Fruit fly (Drosophila melanogaster) whole organism, embryonic: Measurements from ENCODE around the gene CG4653.

Source experiments
- Antp ChIP-seq: fragments of 200-800 bp; sonication (Bioruptor generic); optimal IDR thresholded peaks from 3 replicates; lab custom pipeline; 2016; ENCODE audit warnings: missing biosample characterization, missing genetic modification characterization
- B-H1 ChIP-seq: fragments of 200-800 bp; sonication (Bioruptor generic); IDR thresholded peaks from 3 replicates; pipeline ENCODE4 v1.3.6; 2022; ENCODE audit warnings: missing biosample characterization, missing genetic modification characterization
- CG10979 ChIP-seq: fragments of 200-800 bp; sonication (Bioruptor generic); optimal IDR thresholded peaks from 2 replicates; lab custom pipeline; 2018; ENCODE audit warnings: missing biosample characterization, mild to moderate bottlenecking, missing genetic modification characterization, moderate library complexity
- CG13775 ChIP-seq: fragments of 200-800 bp; sonication (Bioruptor generic); optimal IDR thresholded peaks from 3 replicates; lab custom pipeline; 2017; ENCODE audit warnings: missing biosample characterization, mild to moderate bottlenecking, missing genetic modification characterization
- CG15011 ChIP-seq: fragments of 200-800 bp; sonication (Bioruptor generic); optimal IDR thresholded peaks from 3 replicates; lab custom pipeline; 2018; ENCODE audit warnings: missing biosample characterization, mild to moderate bottlenecking, missing genetic modification characterization
- CG16779 ChIP-seq: fragments of 200-800 bp; sonication (Bioruptor generic); IDR thresholded peaks from 2 replicates; pipeline ENCODE4 v1.3.6; 2022; ENCODE audit warnings: missing biosample characterization, missing genetic modification characterization
- CG16863 ChIP-seq: fragments of 200-800 bp; sonication (Bioruptor generic); optimal IDR thresholded peaks from 3 replicates; lab custom pipeline; 2016; ENCODE audit warnings: missing biosample characterization, missing genetic modification characterization
- CG17359 ChIP-seq: fragments of 200-800 bp; sonication (Bioruptor generic); optimal IDR thresholded peaks from 3 replicates; lab custom pipeline; 2018; ENCODE audit warnings: missing biosample characterization, mild to moderate bottlenecking, missing genetic modification characterization, moderate library complexity
- CG18476 ChIP-seq: fragments of 200-800 bp; sonication (Bioruptor generic); optimal IDR thresholded peaks from 2 replicates; lab custom pipeline; 2016; ENCODE audit warnings: missing biosample characterization, mild to moderate bottlenecking, missing genetic modification characterization
- CG18619 ChIP-seq: fragments of 200-800 bp; sonication (Bioruptor generic); optimal IDR thresholded peaks from 3 replicates; lab custom pipeline; 2017; ENCODE audit warnings: missing biosample characterization, mild to moderate bottlenecking, missing genetic modification characterization
- CG2875 ChIP-seq: fragments of 200-800 bp; sonication (Bioruptor generic); optimal IDR thresholded peaks from 2 replicates; lab custom pipeline; 2017; ENCODE audit warnings: missing biosample characterization, mild to moderate bottlenecking, missing genetic modification characterization, missing genetic modification reagents
- CG32532 ChIP-seq: fragments of 200-800 bp; sonication (Bioruptor generic); IDR thresholded peaks from 2 replicates; pipeline ENCODE4 v1.3.6; 2022; ENCODE audit warnings: missing biosample characterization, missing genetic modification characterization
- CG32767 ChIP-seq: fragments of 200-800 bp; sonication (Bioruptor generic); IDR thresholded peaks from 2 replicates; pipeline ENCODE4 v1.3.6; 2022; ENCODE audit warnings: missing biosample characterization, missing genetic modification characterization
- CG3847 ChIP-seq: fragments of 200-800 bp; sonication (Bioruptor generic); IDR thresholded peaks from 2 replicates; pipeline ENCODE4 v1.3.6; 2022; ENCODE audit warnings: missing biosample characterization, missing genetic modification characterization
- CG42726 ChIP-seq: fragments of 200-800 bp; sonication (Bioruptor generic); IDR thresholded peaks from 2 replicates; pipeline ENCODE4 v1.3.6; 2022; ENCODE audit warnings: missing biosample characterization, missing genetic modification characterization; ENCODE audit not compliant: partially characterized antibody
- CG4707 ChIP-seq: fragments of 200-800 bp; sonication (Bioruptor generic); optimal IDR thresholded peaks from 2 replicates; lab custom pipeline; 2018; ENCODE audit warnings: missing biosample characterization, mild to moderate bottlenecking, missing genetic modification characterization, moderate library complexity
- CG4820 ChIP-seq: fragments of 200-800 bp; sonication (Bioruptor generic); optimal IDR thresholded peaks from 3 replicates; lab custom pipeline; 2016; ENCODE audit warnings: missing biosample characterization, missing genetic modification characterization
- CG6272 ChIP-seq: fragments of 200-800 bp; sonication (Bioruptor generic); IDR thresholded peaks from 2 replicates; pipeline ENCODE4 v1.3.6; 2022; ENCODE audit warnings: missing biosample characterization, missing genetic modification characterization
- CG6654 ChIP-seq: fragments of 200-800 bp; sonication (Bioruptor generic); optimal IDR thresholded peaks from 2 replicates; lab custom pipeline; 2017; ENCODE audit warnings: missing biosample characterization, mild to moderate bottlenecking, missing genetic modification characterization
- CG6854 ChIP-seq: fragments of 200-800 bp; sonication (Bioruptor generic); optimal IDR thresholded peaks from 3 replicates; lab custom pipeline; 2017; ENCODE audit warnings: missing biosample characterization, mild to moderate bottlenecking, missing genetic modification characterization
- CG7271 ChIP-seq: fragments of 200-800 bp; sonication (Bioruptor generic); optimal IDR thresholded peaks from 2 replicates; lab custom pipeline; 2018; ENCODE audit warnings: missing biosample characterization, mild to moderate bottlenecking, missing genetic modification characterization, moderate library complexity
- CG7963 ChIP-seq: fragments of 200-800 bp; sonication (Bioruptor generic); IDR thresholded peaks from 3 replicates; pipeline ENCODE4 v1.3.6; 2022; ENCODE audit warnings: missing biosample characterization, missing genetic modification characterization; ENCODE audit not compliant: partially characterized antibody
- CG8944 ChIP-seq: fragments of 200-800 bp; sonication (Bioruptor generic); optimal IDR thresholded peaks from 3 replicates; lab custom pipeline; 2016; ENCODE audit warnings: missing biosample characterization, missing genetic modification characterization
- CG9797 ChIP-seq: fragments of 200-800 bp; sonication (Bioruptor generic); optimal IDR thresholded peaks from 3 replicates; lab custom pipeline; 2018; ENCODE audit warnings: missing biosample characterization, mild to moderate bottlenecking, missing genetic modification characterization
- Hr78 ChIP-seq, 2 experiments: fragments of 200-800 bp in 1 of 2; fragments of >200 bp in 1 of 2; sonication (Bioruptor generic) in 1 of 2; optimal IDR thresholded peaks; 2 replicates each; lab custom pipeline; 2017 to 2019; ENCODE audit warnings: missing biosample characterization in 2 of 2, missing genetic modification characterization in 2 of 2, mild to moderate bottlenecking in 1 of 2, moderate library complexity in 1 of 2
- Lhr ChIP-seq: fragments of 200-800 bp; sonication (Bioruptor generic); optimal IDR thresholded peaks from 3 replicates; lab custom pipeline; 2017; ENCODE audit warnings: mild to moderate bottlenecking, missing biosample characterization, missing genetic modification reagents, missing genetic modification characterization
- Max ChIP-seq: fragments of 200-800 bp; sonication (Bioruptor generic); optimal IDR thresholded peaks from 2 replicates; lab custom pipeline; 2016; ENCODE audit warnings: missing biosample characterization, mild to moderate bottlenecking, missing genetic modification characterization
- Med ChIP-seq: fragments of 200-800 bp; sonication (Bioruptor generic); peaks from one replicate; lab custom pipeline; 2016; ENCODE audit warnings: missing biosample characterization, missing genetic modification characterization, mild to moderate bottlenecking, inconsistent platforms, moderate library complexity
- NFAT ChIP-seq: fragments of 200-800 bp; sonication (Bioruptor generic); IDR thresholded peaks from 2 replicates; pipeline ENCODE4 v1.3.6; 2022; ENCODE audit warnings: missing biosample characterization, missing genetic modification characterization
- NK7.1 ChIP-seq: fragments of 200-800 bp; sonication (Bioruptor generic); optimal IDR thresholded peaks from 3 replicates; lab custom pipeline; 2016; ENCODE audit warnings: missing biosample characterization, missing genetic modification characterization
- Nf-YC ChIP-seq: fragments of 200-800 bp; optimal IDR thresholded peaks from 3 replicates; lab custom pipeline; 2019; ENCODE audit warnings: missing biosample characterization, mild to moderate bottlenecking, missing genetic modification characterization, moderate library complexity
- Opbp ChIP-seq: fragments of 200-800 bp; sonication (Bioruptor generic); IDR thresholded peaks from 3 replicates; pipeline ENCODE4 v1.3.6; 2022; ENCODE audit warnings: missing biosample characterization, missing genetic modification characterization; ENCODE audit not compliant: partially characterized antibody
- Ssrp ChIP-seq: fragments of 200-800 bp; sonication (Bioruptor generic); optimal IDR thresholded peaks from 2 replicates; lab custom pipeline; 2018; ENCODE audit warnings: missing biosample characterization, mild to moderate bottlenecking, missing genetic modification characterization, moderate library complexity
- Usf ChIP-seq: fragments of 200-800 bp; sonication (Bioruptor generic); optimal IDR thresholded peaks from 2 replicates; lab custom pipeline; 2017; ENCODE audit warnings: missing genotype, missing biosample characterization, missing genetic modification characterization
- amos ChIP-seq: fragments of 200-800 bp; sonication (Bioruptor generic); IDR thresholded peaks from 2 replicates; pipeline ENCODE4 v1.3.6; 2022; ENCODE audit warnings: missing biosample characterization, missing genetic modification characterization; ENCODE audit not compliant: partially characterized antibody
- bowl ChIP-seq: fragments of 200-800 bp; sonication (Bioruptor generic); IDR thresholded peaks from 2 replicates; pipeline ENCODE4 v1.3.6; 2022; ENCODE audit warnings: missing biosample characterization, missing genetic modification characterization
- eyg ChIP-seq: fragments of 200-800 bp; sonication (Bioruptor generic); optimal IDR thresholded peaks from 3 replicates; lab custom pipeline; 2016; ENCODE audit warnings: missing biosample characterization, missing genetic modification characterization
- gfzf ChIP-seq: fragments of 200-800 bp; sonication (Bioruptor generic); optimal IDR thresholded peaks from 2 replicates; lab custom pipeline; 2016; ENCODE audit warnings: missing biosample characterization, mild to moderate bottlenecking, missing genetic modification characterization, moderate library complexity
- gsb ChIP-seq: fragments of 200-800 bp; sonication (Bioruptor generic); IDR thresholded peaks from 2 replicates; pipeline ENCODE4 v1.3.6; 2022; ENCODE audit warnings: missing biosample characterization, missing genetic modification characterization
- insv ChIP-seq, 2 experiments: fragments of 200-800 bp; sonication (Bioruptor generic); optimal IDR thresholded peaks; 3 replicates each; lab custom pipeline; 2016 to 2018; ENCODE audit warnings: missing biosample characterization in 2 of 2, missing genetic modification characterization in 2 of 2
- mirr ChIP-seq: fragments of 200-800 bp; sonication (Bioruptor generic); optimal IDR thresholded peaks from 3 replicates; lab custom pipeline; 2018; ENCODE audit warnings: missing biosample characterization, mild to moderate bottlenecking, missing genetic modification characterization
- oc ChIP-seq: fragments of 200-800 bp; sonication (Bioruptor generic); optimal IDR thresholded peaks from 2 replicates; lab custom pipeline; 2018; ENCODE audit warnings: missing biosample characterization, mild to moderate bottlenecking, missing genetic modification characterization, moderate library complexity
- pzg ChIP-seq: fragments of 200-800 bp; sonication (Bioruptor generic); optimal IDR thresholded peaks from 3 replicates; lab custom pipeline; 2018; ENCODE audit warnings: missing biosample characterization, mild to moderate bottlenecking, missing genetic modification characterization, moderate library complexity
- rib ChIP-seq: fragments of 200-800 bp; sonication (Bioruptor generic); IDR thresholded peaks from 2 replicates; pipeline ENCODE4 v1.3.6; 2022; ENCODE audit warnings: missing biosample characterization, missing genetic modification characterization
- sim ChIP-seq: fragments of 200-800 bp; sonication (Bioruptor generic); IDR thresholded peaks from 2 replicates; pipeline ENCODE4 v1.3.6; 2022; ENCODE audit warnings: missing biosample characterization, missing genetic modification characterization
- sima ChIP-seq: fragments of 200-800 bp; sonication (Bioruptor generic); optimal IDR thresholded peaks from 2 replicates; lab custom pipeline; 2016; ENCODE audit warnings: missing biosample characterization, missing genetic modification characterization
- stwl ChIP-seq: fragments of 200-800 bp; sonication (Bioruptor generic); optimal IDR thresholded peaks from 3 replicates; lab custom pipeline; 2018; ENCODE audit warnings: missing biosample characterization, mild to moderate bottlenecking, missing genetic modification characterization, moderate library complexity
- unpg ChIP-seq: fragments of 200-800 bp; sonication (Bioruptor generic); optimal IDR thresholded peaks from 3 replicates; lab custom pipeline; 2018; ENCODE audit warnings: missing biosample characterization, mild to moderate bottlenecking, missing genetic modification characterization, moderate library complexity
- zf30C ChIP-seq: fragments of 200-800 bp; sonication (Bioruptor generic); optimal IDR thresholded peaks from 3 replicates; lab custom pipeline; 2018; ENCODE audit warnings: missing biosample characterization, mild to moderate bottlenecking, missing genetic modification characterization
- zfh1 ChIP-seq: fragments of 200-800 bp; sonication (Bioruptor generic); IDR thresholded peaks from 3 replicates; pipeline ENCODE4 v1.3.6; 2022; ENCODE audit warnings: missing biosample characterization, missing genetic modification characterization

CG4653 gene

dm6 chrX:16691440-16691839, 12.4 kb upstream of the CG4653 start (continued):
- TF ChIP-seq oc (tag; lab: Kevin White, UChicago) (peak; percentile 85), pzg (GFP tag; lab: Kevin White, UChicago) (no peak), mirr (no peak), CG18476 (GFP tag; lab: Kevin White, UChicago) (peak; percentile 69), B-H1 (GFP tag; lab: Robert Waterston, UW) (peak; percentile 83), NK7.1 (GFP tag; lab: Kevin White, UChicago) (peak; percentile 51), CG6654 (peak; percentile 67), stwl (tag; lab: Kevin White, UChicago) (peak; percentile 6), CG42726 (GFP tag; lab: Robert Waterston, UW) (no peak), Lhr (GFP tag; lab: Kevin White, UChicago) (peak; percentile 66), CG7963 (no peak), CG32767 (GFP tag; lab: Robert Waterston, UW) (peak; percentile 65; the same call in 1 of the 2 replicates), bowl (GFP tag; lab: Robert Waterston, UW) (peak; percentile 81), CG10979 (tag; lab: Kevin White, UChicago) (peak; percentile 87), CG17359 (tag; lab: Kevin White, UChicago) (peak; percentile 89), gsb (GFP tag; lab: Robert Waterston, UW) (peak; percentile 61; the same call in 1 of the 2 replicates), Opbp (GFP tag; lab: Robert Waterston, UW) (no peak), CG32532 (peak; percentile 85), CG4707 (peak; percentile 84), CG3847 (GFP tag; lab: Robert Waterston, UW) (peak; percentile 61), NFAT (GFP tag; lab: Robert Waterston, UW) (0 out of 2 replicates have a peak, but pooled peaks have one; percentile 50), CG15011 (peak; percentile 55), Med (GFP tag; lab: Kevin White, UChicago) (peak; percentile 98), rib (GFP tag; lab: Robert Waterston, UW) (peak; percentile 40; the same call in 1 of the 2 replicates), Hr78 (GFP tag; optimal IDR thresholded peaks at IDR 0.05; lab: Kevin White, UChicago) (peak in 1 of 2 experiments; percentile 65), CG2875 (GFP tag; lab: Kevin White, UChicago) (peak; percentile 87), Max (GFP tag; lab: Kevin White, UChicago) (peak; percentile 56), zfh1 (GFP tag; lab: Robert Waterston, UW) (peak; percentile 94), Nf-YC (tag; lab: Kevin White, UChicago) (peak; percentile 1), insv (GFP tag; optimal IDR thresholded peaks at IDR 0.05; lab: Kevin White, UChicago) (no peak), zf30C (no peak), gfzf (GFP tag; lab: Kevin White, UChicago) (no peak), CG9797 (GFP tag; lab: Kevin White, UChicago) (no peak), CG18619 (GFP tag; lab: Kevin White, UChicago) (peak; percentile 73), CG6272 (GFP tag; lab: Robert Waterston, UW) (peak; percentile 64; the same call in 1 of the 2 replicates), CG6854 (peak; percentile 18), sim (GFP tag; lab: Robert Waterston, UW) (peak; percentile 79), eyg (GFP tag; lab: Kevin White, UChicago) (peak; percentile 69), Usf (GFP tag; lab: Kevin White, UChicago) (peak; percentile 45), CG16779 (GFP tag; lab: Robert Waterston, UW) (peak; percentile 67; the same call in 1 of the 2 replicates), CG13775 (GFP tag; lab: Kevin White, UChicago) (peak; percentile 72), sima (GFP tag; lab: Kevin White, UChicago) (peak; percentile 48), unpg (GFP tag; lab: Kevin White, UChicago) (peak; percentile 91), Ssrp (tag; lab: Kevin White, UChicago) (peak; percentile 86), CG7271 (tag; lab: Kevin White, UChicago) (peak; percentile 33), CG8944 (GFP tag; lab: Kevin White, UChicago) (peak; percentile 84), Antp (peak; percentile 91), amos (no peak), CG16863 (GFP tag; lab: Kevin White, UChicago) (peak; percentile 88), CG4820 (GFP tag; lab: Kevin White, UChicago) (peak; percentile 87)
